Fruit fly (Drosophila melanogaster): ENCODE results near the gene sds22.

DNA sequence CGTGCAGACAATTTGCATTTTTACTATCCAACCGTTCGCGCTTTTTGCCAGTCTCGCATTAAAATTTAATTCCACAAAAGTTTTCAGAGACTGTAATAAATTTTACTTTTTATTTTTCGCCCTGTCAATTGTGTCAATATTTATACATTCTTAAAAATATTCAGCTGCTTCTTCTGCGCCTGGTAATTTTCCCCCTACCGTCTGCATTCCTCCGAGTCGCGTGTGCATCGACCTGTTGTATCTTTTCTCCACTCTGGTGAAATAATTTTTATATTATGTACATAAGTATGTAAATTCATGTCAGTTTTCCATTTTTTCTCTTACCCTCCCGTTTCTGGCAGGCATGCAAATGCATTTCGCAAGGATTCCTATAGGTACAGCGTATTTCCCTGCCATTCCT, 11.8 kb downstream of the sds22 start, which contains the start of gene CG34279:
- TF ChIP-seq psq (optimal IDR thresholded peaks at IDR 0.05) (no peak), h (optimal IDR thresholded peaks at IDR 0.05) (no peak), insv (optimal IDR thresholded peaks at IDR 0.05) (no peak), Sin3A (optimal IDR thresholded peaks at IDR 0.05) (no peak), Myc (optimal IDR thresholded peaks at IDR 0.05) (no peak)
